Worm (Caenorhabditis elegans) whole organism, L4/young adult: ENCODE data around the gene pix-1.

Experiments
- W03F9.2 ChIP-seq: fragments of 150-350 bp; optimal IDR thresholded peaks from 2 replicates; lab custom pipeline; 2014; ENCODE audit warnings: missing biosample characterization, missing genetic modification characterization
- him-1 ChIP-seq: sonication (generic microtip); optimal IDR thresholded peaks from 2 replicates; lab custom pipeline; 2016; ENCODE audit warnings: missing genotype, missing genetic modification reagents, missing genetic modification characterization, missing compliant biosample characterization

- no peak for TF ChIP-seq him-1
- TF ChIP-seq W03F9.2 (tag; lab: Kevin White, UChicago): no peak
Measured at ce11 chrX:13717053-13717671, 9.9 kb upstream of the pix-1 start, which contains the start of gene shc-3.
